Worm (Caenorhabditis elegans) whole organism, mixed stage, embryonic: ENCODE results near the gene mtq-2.

Experiments used
- lin-13 ChIP-seq: fragments of 150-350 bp; optimal IDR thresholded peaks from 2 replicates; lab custom pipeline; 2014; ENCODE audit warnings: missing biosample characterization, missing genetic modification characterization
- mls-2 ChIP-seq: sonication (generic microtip); optimal IDR thresholded peaks from 2 replicates; lab custom pipeline; 2016; ENCODE audit warnings: mild to moderate bottlenecking, missing genetic modification characterization, moderate library complexity, missing compliant biosample characterization
- nhr-12 ChIP-seq: fragments of 150-350 bp; optimal IDR thresholded peaks from 2 replicates; lab custom pipeline; 2014; ENCODE audit warnings: missing biosample characterization, missing genetic modification characterization
- nhr-28 ChIP-seq: fragments of 150-350 bp; optimal IDR thresholded peaks from 2 replicates; lab custom pipeline; 2014; ENCODE audit warnings: missing biosample characterization, missing genetic modification characterization
- ztf-11 ChIP-seq: fragments of 150-350 bp; optimal IDR thresholded peaks from 2 replicates; lab custom pipeline; 2014; ENCODE audit warnings: missing biosample characterization, missing genetic modification characterization

DNA sequence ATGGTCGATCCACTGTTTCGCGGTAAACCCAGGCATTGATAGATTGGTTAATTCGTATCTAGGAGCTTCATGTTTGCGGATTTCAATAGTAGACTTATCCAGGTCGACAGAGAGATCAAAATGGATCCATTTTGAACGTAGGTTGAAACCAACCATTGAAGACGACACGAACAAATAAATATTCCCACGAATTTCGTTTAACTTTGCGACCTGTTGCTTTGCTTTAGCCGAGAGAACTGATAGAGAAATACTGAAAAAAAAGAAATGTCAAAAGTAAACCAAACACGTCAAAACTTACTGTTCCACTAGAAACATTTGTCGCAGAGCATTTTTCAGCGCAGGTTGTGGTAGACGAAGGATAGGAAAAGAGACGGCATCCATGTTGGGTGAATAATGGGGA is 20.9 kb downstream of the mtq-2 start, which contains the start of gene fbxb-38:
- TF ChIP-seq ztf-11 (tag; lab: Kevin White, UChicago) (no peak), nhr-28 (tag; lab: Kevin White, UChicago) (no peak), nhr-12 (no peak), lin-13 (tag; lab: Kevin White, UChicago) (no peak), mls-2 (no peak)
